Fruit fly (Drosophila melanogaster) whole organism, embryonic: ENCODE data around the gene CG42232.

ENCODE experiments used
- B-H1 ChIP-seq: fragments of 200-800 bp; sonication (Bioruptor generic); IDR thresholded peaks from 3 replicates; pipeline ENCODE4 v1.3.6; 2022; ENCODE audit warnings: missing biosample characterization, missing genetic modification characterization
- CG10209 ChIP-seq: fragments of 200-800 bp; sonication (Bioruptor generic); optimal IDR thresholded peaks from 3 replicates; lab custom pipeline; 2017; ENCODE audit warnings: missing biosample characterization, mild to moderate bottlenecking, missing genetic modification characterization, missing genetic modification reagents
- CG12299 ChIP-seq: fragments of 200-800 bp; sonication (Bioruptor generic); optimal IDR thresholded peaks from 2 replicates; lab custom pipeline; 2018; ENCODE audit warnings: missing biosample characterization, mild to moderate bottlenecking, missing genetic modification characterization
- CG12769 ChIP-seq: fragments of 200-800 bp; sonication (Bioruptor generic); optimal IDR thresholded peaks from 2 replicates; lab custom pipeline; 2019; ENCODE audit warnings: missing biosample characterization, mild to moderate bottlenecking, missing genetic modification characterization, moderate library complexity
- CG13287 ChIP-seq: fragments of 200-800 bp; sonication (Bioruptor generic); IDR thresholded peaks from 2 replicates; pipeline ENCODE4 v1.3.6; 2022; ENCODE audit warnings: missing biosample characterization, missing genetic modification characterization; ENCODE audit not compliant: partially characterized antibody
- CG13624 ChIP-seq: fragments of 200-800 bp; sonication (Bioruptor generic); optimal IDR thresholded peaks from 2 replicates; lab custom pipeline; 2016; ENCODE audit warnings: missing biosample characterization, missing genetic modification characterization
- CG13894 ChIP-seq: fragments of 200-800 bp; sonication (Bioruptor generic); optimal IDR thresholded peaks from 3 replicates; lab custom pipeline; 2018; ENCODE audit warnings: missing biosample characterization, mild to moderate bottlenecking, missing genetic modification characterization, moderate library complexity
- CG15696 ChIP-seq: fragments of 200-800 bp; sonication (Bioruptor generic); optimal IDR thresholded peaks from 2 replicates; lab custom pipeline; 2019; ENCODE audit warnings: missing biosample characterization, mild to moderate bottlenecking, missing genetic modification characterization, moderate library complexity
- CG1832 ChIP-seq: fragments of 200-800 bp; sonication (Bioruptor generic); optimal IDR thresholded peaks from 2 replicates; lab custom pipeline; 2017; ENCODE audit warnings: missing biosample characterization, mild to moderate bottlenecking, missing genetic modification characterization, inconsistent platforms
- CG2129 ChIP-seq: fragments of 200-800 bp; sonication (Bioruptor generic); IDR thresholded peaks from 2 replicates; pipeline ENCODE4 v1.3.6; 2022; ENCODE audit warnings: missing biosample characterization, missing genetic modification characterization; ENCODE audit not compliant: partially characterized antibody
- CG32532 ChIP-seq: fragments of 200-800 bp; sonication (Bioruptor generic); IDR thresholded peaks from 2 replicates; pipeline ENCODE4 v1.3.6; 2022; ENCODE audit warnings: missing biosample characterization, missing genetic modification characterization
- CG6689 ChIP-seq: fragments of 200-800 bp; sonication (Bioruptor generic); IDR thresholded peaks from 2 replicates; pipeline ENCODE4 v1.3.6; 2022; ENCODE audit warnings: missing biosample characterization, missing genetic modification characterization
- CG6791 ChIP-seq: fragments of 200-800 bp; sonication (Bioruptor generic); IDR thresholded peaks from 3 replicates; pipeline ENCODE4 v1.3.6; 2022; ENCODE audit warnings: missing biosample characterization, missing genetic modification characterization; ENCODE audit not compliant: partially characterized antibody
- CG7271 ChIP-seq: fragments of 200-800 bp; sonication (Bioruptor generic); optimal IDR thresholded peaks from 2 replicates; lab custom pipeline; 2018; ENCODE audit warnings: missing biosample characterization, mild to moderate bottlenecking, missing genetic modification characterization, moderate library complexity
- CG7556 ChIP-seq: fragments of 200-800 bp; sonication (Bioruptor generic); optimal IDR thresholded peaks from 2 replicates; lab custom pipeline; 2017; ENCODE audit warnings: missing biosample characterization, mild to moderate bottlenecking, missing genetic modification characterization
- CG8478 ChIP-seq: fragments of >200 bp; optimal IDR thresholded peaks from 2 replicates; lab custom pipeline; 2018
- Deaf1 ChIP-seq: fragments of 200-800 bp; optimal IDR thresholded peaks from 3 replicates; lab custom pipeline; 2019; ENCODE audit warnings: missing biosample characterization, mild to moderate bottlenecking, missing genetic modification characterization, moderate library complexity
- Dll ChIP-seq: fragments of 200-800 bp; sonication (Bioruptor generic); IDR thresholded peaks from 4 replicates; pipeline ENCODE4 v1.3.6; 2022; ENCODE audit warnings: missing biosample characterization, missing genetic modification characterization; ENCODE audit not compliant: partially characterized antibody
- Dref ChIP-seq: fragments of 200-800 bp; sonication (Bioruptor generic); IDR thresholded peaks from 2 replicates; pipeline ENCODE4 v1.3.6; 2022; ENCODE audit warnings: missing biosample characterization, missing genetic modification characterization
- Ets65A ChIP-seq: fragments of 200-800 bp; sonication (Bioruptor generic); peaks from one replicate; lab custom pipeline; 2016; ENCODE audit warnings: missing biosample characterization, missing genetic modification characterization
- HLH4C ChIP-seq: fragments of 200-800 bp; sonication (Bioruptor generic); IDR thresholded peaks from 3 replicates; pipeline ENCODE4 v1.3.6; 2022; ENCODE audit warnings: missing biosample characterization, missing genetic modification characterization; ENCODE audit not compliant: partially characterized antibody
- Hmx ChIP-seq: fragments of 200-800 bp; sonication (Bioruptor generic); optimal IDR thresholded peaks from 2 replicates; lab custom pipeline; 2016; ENCODE audit warnings: missing biosample characterization, missing genetic modification characterization
- MBD-R2 ChIP-seq: fragments of 200-800 bp; sonication (Bioruptor generic); IDR thresholded peaks from 2 replicates; pipeline ENCODE4 v1.3.6; 2022; ENCODE audit warnings: missing biosample characterization, missing genetic modification characterization
- Med ChIP-seq: fragments of 200-800 bp; sonication (Bioruptor generic); peaks from one replicate; lab custom pipeline; 2016; ENCODE audit warnings: missing biosample characterization, missing genetic modification characterization, mild to moderate bottlenecking, inconsistent platforms, moderate library complexity
- NC2β ChIP-seq: fragments of 200-800 bp; sonication (Bioruptor generic); optimal IDR thresholded peaks from 2 replicates; lab custom pipeline; 2016; ENCODE audit warnings: missing biosample characterization, missing genetic modification characterization
- Scr ChIP-seq: fragments of 200-800 bp; sonication (Bioruptor generic); IDR thresholded peaks from 2 replicates; pipeline ENCODE4 v1.3.6; 2022; ENCODE audit warnings: missing biosample characterization, missing genetic modification characterization; ENCODE audit not compliant: partially characterized antibody
- Sry-δ ChIP-seq: fragments of 200-800 bp; sonication (Bioruptor generic); optimal IDR thresholded peaks from 2 replicates; lab custom pipeline; 2016; ENCODE audit warnings: missing biosample characterization, missing genetic modification characterization
- Ssrp ChIP-seq: fragments of 200-800 bp; sonication (Bioruptor generic); optimal IDR thresholded peaks from 2 replicates; lab custom pipeline; 2018; ENCODE audit warnings: missing biosample characterization, mild to moderate bottlenecking, missing genetic modification characterization, moderate library complexity
- Stat92E ChIP-seq, 3 experiments: fragments of >200 bp in 2 of 3; fragments of 200-800 bp in 1 of 3; sonication (Bioruptor generic) in 1 of 3; optimal IDR thresholded peaks; 2 replicates each; lab custom pipeline; 2017 to 2019; ENCODE audit warnings: missing biosample characterization in 3 of 3, missing genetic modification characterization in 3 of 3, mild to moderate bottlenecking in 1 of 3, moderate library complexity in 1 of 3
- TFAM ChIP-seq: fragments of 200-800 bp; sonication (Bioruptor generic); optimal IDR thresholded peaks from 2 replicates; lab custom pipeline; 2017; ENCODE audit warnings: missing biosample characterization, missing genetic modification characterization, inconsistent platforms
- ase ChIP-seq: fragments of 200-800 bp; sonication (Bioruptor generic); IDR thresholded peaks from 3 replicates; pipeline ENCODE4 v1.3.6; 2022; ENCODE audit warnings: missing biosample characterization, missing genetic modification characterization
- bbx ChIP-seq: fragments of 200-800 bp; sonication (Bioruptor generic); IDR thresholded peaks from 2 replicates; pipeline ENCODE4 v1.3.6; 2022; ENCODE audit warnings: missing biosample characterization, missing genetic modification characterization; ENCODE audit not compliant: partially characterized antibody
- bowl ChIP-seq: fragments of 200-800 bp; sonication (Bioruptor generic); IDR thresholded peaks from 2 replicates; pipeline ENCODE4 v1.3.6; 2022; ENCODE audit warnings: missing biosample characterization, missing genetic modification characterization
- crol ChIP-seq: fragments of 200-800 bp; sonication (Bioruptor generic); IDR thresholded peaks from 2 replicates; pipeline ENCODE4 v1.3.6; 2022; ENCODE audit warnings: missing biosample characterization, missing genetic modification characterization
- crp ChIP-seq, 2 experiments: fragments of 200-800 bp; sonication (Bioruptor generic); optimal IDR thresholded peaks; 2 replicates in 1 of 2; 3 replicates in 1 of 2; lab custom pipeline; 2017; ENCODE audit warnings: missing biosample characterization in 2 of 2, missing genetic modification characterization in 2 of 2, mild to moderate bottlenecking in 1 of 2, moderate library complexity in 1 of 2
- dm ChIP-seq: fragments of 200-800 bp; sonication (Bioruptor generic); optimal IDR thresholded peaks from 3 replicates; lab custom pipeline; 2016; ENCODE audit warnings: missing biosample characterization, missing genetic modification characterization
- hbn ChIP-seq: fragments of 200-800 bp; sonication (Bioruptor generic); IDR thresholded peaks from 2 replicates; pipeline ENCODE4 v1.3.6; 2022; ENCODE audit warnings: missing biosample characterization, missing genetic modification characterization; ENCODE audit not compliant: partially characterized antibody
- lilli ChIP-seq: fragments of 200-800 bp; sonication (Bioruptor generic); optimal IDR thresholded peaks from 3 replicates; lab custom pipeline; 2016; ENCODE audit warnings: missing biosample characterization, missing genetic modification characterization
- nom ChIP-seq: fragments of 200-800 bp; sonication (Bioruptor generic); optimal IDR thresholded peaks from 2 replicates; lab custom pipeline; 2017; ENCODE audit warnings: missing biosample characterization, missing genetic modification characterization, mild to moderate bottlenecking, moderate library complexity, missing genetic modification reagents
- pzg ChIP-seq: fragments of 200-800 bp; sonication (Bioruptor generic); optimal IDR thresholded peaks from 3 replicates; lab custom pipeline; 2018; ENCODE audit warnings: missing biosample characterization, mild to moderate bottlenecking, missing genetic modification characterization, moderate library complexity
- shn ChIP-seq: fragments of 200-800 bp; sonication (Bioruptor generic); optimal IDR thresholded peaks from 3 replicates; lab custom pipeline; 2016; ENCODE audit warnings: missing biosample characterization, missing genetic modification characterization
- sima ChIP-seq: fragments of 200-800 bp; sonication (Bioruptor generic); optimal IDR thresholded peaks from 2 replicates; lab custom pipeline; 2016; ENCODE audit warnings: missing biosample characterization, missing genetic modification characterization
- stwl ChIP-seq: fragments of 200-800 bp; sonication (Bioruptor generic); optimal IDR thresholded peaks from 3 replicates; lab custom pipeline; 2018; ENCODE audit warnings: missing biosample characterization, mild to moderate bottlenecking, missing genetic modification characterization, moderate library complexity
- tap ChIP-seq: fragments of 200-800 bp; optimal IDR thresholded peaks from 3 replicates; lab custom pipeline; 2019; ENCODE audit warnings: missing biosample characterization, mild to moderate bottlenecking, missing genetic modification characterization, moderate library complexity
- tio ChIP-seq: fragments of 200-800 bp; sonication (Bioruptor generic); optimal IDR thresholded peaks from 2 replicates; lab custom pipeline; 2017; ENCODE audit warnings: missing biosample characterization, missing genetic modification characterization, inconsistent platforms
- trem ChIP-seq: fragments of 200-800 bp; optimal IDR thresholded peaks from 3 replicates; lab custom pipeline; 2019; ENCODE audit warnings: missing biosample characterization, mild to moderate bottlenecking, missing genetic modification characterization, moderate library complexity
- zen2 ChIP-seq: fragments of 200-800 bp; sonication (Bioruptor generic); IDR thresholded peaks from 3 replicates; pipeline ENCODE4 v1.3.6; 2022; ENCODE audit warnings: missing biosample characterization, missing genetic modification characterization; ENCODE audit not compliant: partially characterized antibody

Gene CG42232

DNA sequence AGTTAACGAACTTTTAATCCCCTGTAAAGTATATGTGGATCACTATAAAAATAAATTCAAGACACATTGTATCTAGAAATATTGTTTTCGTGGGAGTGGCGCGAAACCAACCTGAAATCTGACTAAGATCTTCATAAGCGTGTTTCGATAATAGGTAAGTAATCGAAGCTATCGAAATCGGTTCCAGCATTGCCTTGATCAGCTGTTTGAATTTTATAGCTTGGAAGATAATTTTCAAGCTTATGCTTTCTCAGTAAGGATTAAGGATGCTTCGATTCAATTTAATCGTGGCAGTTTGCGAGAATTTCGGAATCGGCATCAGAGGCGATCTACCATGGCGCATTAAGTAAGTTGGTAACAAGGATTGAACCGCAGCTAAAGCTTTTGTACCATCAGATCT, 11.5 kb upstream of the CG42232 start, which contains the start of gene Dhfr:
Dhfr (plus strand) TSS at position 173 of the 400 bp plus-strand sequence.
- no peak for TF ChIP-seq ase (GFP tag; lab: Robert Waterston, UW)
- TF ChIP-seq dm (GFP tag; lab: Kevin White, UChicago): no peak
- TF ChIP-seq B-H1: no peak
- TF ChIP-seq Scr (GFP tag; lab: Robert Waterston, UW): peak; percentile 36; the same call in 1 of the 2 replicates
- TF ChIP-seq CG2129 (GFP tag; lab: Robert Waterston, UW): 0 out of 2 replicates have a peak, but pooled peaks have one; percentile 13
- no peak for TF ChIP-seq Hmx (GFP tag; lab: Kevin White, UChicago)
- peak; percentile 62 for TF ChIP-seq Dref (GFP tag; lab: Robert Waterston, UW)
- TF ChIP-seq stwl (tag; lab: Kevin White, UChicago): peak; percentile 72
- TF ChIP-seq lilli (GFP tag; lab: Kevin White, UChicago): no peak
- no peak for TF ChIP-seq sima (GFP tag; lab: Kevin White, UChicago)
- no peak for TF ChIP-seq CG7556 (GFP tag; lab: Kevin White, UChicago)
- TF ChIP-seq bowl (GFP tag; lab: Robert Waterston, UW): no peak
- TF ChIP-seq pzg: peak; percentile 23
- peak; percentile 70; the same call in 1 of the 2 replicates for TF ChIP-seq MBD-R2 (GFP tag; lab: Robert Waterston, UW)
- TF ChIP-seq crp (GFP tag; optimal IDR thresholded peaks at IDR 0.05; lab: Kevin White, UChicago): peak in 1 of 2 experiments; percentile 67
- no peak for TF ChIP-seq tap (tag; lab: Kevin White, UChicago)
- TF ChIP-seq CG32532 (GFP tag; lab: Robert Waterston, UW): no peak
- TF ChIP-seq shn (GFP tag; lab: Kevin White, UChicago): no peak
- TF ChIP-seq HLH4C: peak; percentile 60; the same call in 2 of the 3 replicates
- TF ChIP-seq CG13624 (GFP tag; lab: Kevin White, UChicago): no peak
- TF ChIP-seq Stat92E (GFP tag; optimal IDR thresholded peaks at IDR 0.05; lab: Kevin White, UChicago): no peak
- no peak for TF ChIP-seq nom
- no peak for TF ChIP-seq crol (GFP tag; lab: Robert Waterston, UW)
- TF ChIP-seq trem (tag; lab: Kevin White, UChicago): peak; percentile 21
- peak; percentile 35; the same call in 1 of the 3 replicates for TF ChIP-seq CG6791 (GFP tag; lab: Robert Waterston, UW)
- peak; percentile 57; the same call in 1 of the 3 replicates for TF ChIP-seq zen2
- TF ChIP-seq CG6689 (GFP tag; lab: Robert Waterston, UW): no peak
- no peak for TF ChIP-seq TFAM
- TF ChIP-seq Sry-δ (GFP tag; lab: Kevin White, UChicago): peak; percentile 18
- no peak for TF ChIP-seq CG12299 (tag; lab: Kevin White, UChicago)
- peak; percentile 50; the same call in 1 of the 2 replicates for TF ChIP-seq hbn
- peak; percentile 61; the same call in 2 of the 4 replicates for TF ChIP-seq Dll (GFP tag; lab: Robert Waterston, UW)
- TF ChIP-seq bbx (GFP tag; lab: Robert Waterston, UW): peak; percentile 18; the same call in 1 of the 2 replicates
- TF ChIP-seq CG13287 (GFP tag; lab: Robert Waterston, UW): peak; percentile 55
- no peak for TF ChIP-seq CG12769 (tag; lab: Kevin White, UChicago)
- TF ChIP-seq, all 482 proteins: peak for 16

DNA sequence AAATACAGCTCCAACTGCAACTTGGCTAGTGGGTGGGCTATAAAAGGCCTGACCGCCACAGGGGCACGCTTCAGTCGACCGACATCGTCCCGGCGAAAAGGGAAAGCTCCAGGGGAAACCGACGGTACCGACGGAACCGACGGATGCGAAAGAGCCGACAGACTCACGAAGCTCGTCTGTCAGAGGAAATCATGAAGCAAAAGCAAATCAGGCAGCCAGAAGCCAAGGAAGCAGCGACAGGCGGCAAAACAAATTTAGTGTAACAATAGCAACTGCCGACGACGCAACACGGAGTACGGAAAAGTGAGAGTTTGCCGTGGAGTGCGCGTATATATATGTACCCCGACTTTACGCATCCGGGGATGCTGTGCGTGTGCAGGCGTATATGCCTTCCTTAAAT, 7.6 kb upstream of the CG42232 start, which contains the start of gene Gyc89Db:
Gyc89Db (plus strand) TSS at position 78 of the 400 bp plus-strand sequence.
- peak; percentile 68 for TF ChIP-seq Ets65A (GFP tag; lab: Kevin White, UChicago)
- TF ChIP-seq Med (GFP tag; lab: Kevin White, UChicago): peak; percentile 37
- TF ChIP-seq CG7271 (tag; lab: Kevin White, UChicago): no peak
- peak; percentile 92 for TF ChIP-seq Deaf1
- no peak for TF ChIP-seq Ssrp (tag; lab: Kevin White, UChicago)
- TF ChIP-seq CG13894 (tag; lab: Kevin White, UChicago): peak; percentile 65
- no peak for TF ChIP-seq tio (GFP tag; lab: Kevin White, UChicago)
- TF ChIP-seq CG15696 (tag; lab: Kevin White, UChicago): no peak
- no peak for TF ChIP-seq CG10209 (GFP tag; lab: Kevin White, UChicago)
- no peak for TF ChIP-seq CG1832 (GFP tag; lab: Kevin White, UChicago)
- peak; percentile 8 for TF ChIP-seq CG8478 (lab: Kevin White, UChicago)
- TF ChIP-seq NC2β (GFP tag; lab: Kevin White, UChicago): no peak
